Worm (Caenorhabditis elegans) whole organism, midembryonic: ENCODE data around the gene dhs-20.

Experiments used
- flt-1 ChIP-seq: fragments of 200-800 bp; sonication (Bioruptor generic); IDR thresholded peaks from 2 replicates; pipeline ENCODE4 v1.3.6; 2022; ENCODE audit warnings: missing genetic modification characterization, missing compliant biosample characterization
- klf-2 ChIP-seq: fragments of 200-800 bp; sonication (Bioruptor generic); conservative IDR thresholded peaks from 2 replicates; pipeline ENCODE4 v1.3.6; 2022; ENCODE audit warnings: missing genetic modification reagents, missing genetic modification characterization, missing compliant biosample characterization
- med-1 ChIP-seq: sonication (generic microtip); optimal IDR thresholded peaks from 2 replicates; lab custom pipeline; 2017; ENCODE audit warnings: missing genetic modification characterization, mild to moderate bottlenecking, missing compliant biosample characterization, antibody characterized with exemption, missing genetic modification reagents; ENCODE audit not compliant: insufficient read depth
- tab-1 ChIP-seq: fragments of 200-800 bp; sonication (Bioruptor generic); IDR thresholded peaks from 2 replicates; pipeline ENCODE4 v1.3.6; 2022; ENCODE audit warnings: missing genetic modification characterization, missing compliant biosample characterization

DNA sequence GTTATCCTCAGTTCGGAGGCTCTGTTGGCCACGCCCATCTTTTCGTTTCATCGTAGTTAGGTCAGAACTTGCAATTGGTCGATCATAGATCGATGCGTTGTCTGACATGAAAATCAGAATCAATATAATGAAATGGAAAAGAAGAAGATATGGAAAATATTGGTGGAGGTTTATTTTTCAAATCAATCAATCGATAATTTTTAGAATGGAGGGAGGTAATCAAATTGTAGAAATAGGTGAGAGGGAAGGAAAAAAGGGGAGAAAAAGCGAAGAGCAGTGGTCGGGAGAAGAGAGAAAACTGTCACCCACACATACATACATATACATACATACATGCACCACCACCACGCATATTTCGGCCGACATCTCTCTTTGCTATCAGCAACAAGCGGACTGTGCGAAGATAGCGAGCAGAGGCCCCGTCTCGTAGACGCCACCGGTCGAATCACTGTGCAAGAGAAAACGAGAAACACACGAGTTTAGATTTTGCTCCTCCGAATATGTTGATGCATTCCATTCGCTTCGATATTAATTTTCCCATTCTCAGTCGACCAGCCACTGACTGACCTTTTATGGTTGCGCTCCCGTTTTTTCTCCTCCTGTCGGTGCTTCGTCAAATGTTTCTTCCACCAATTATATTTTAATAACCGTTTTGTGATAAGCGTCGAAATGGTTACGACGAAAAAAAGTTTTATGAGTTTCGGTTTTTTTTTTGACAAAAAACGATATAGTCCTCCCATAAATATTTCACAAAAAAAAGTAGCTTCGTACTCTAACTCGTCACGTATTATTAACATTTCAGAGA lies 25.1 kb upstream of the dhs-20 start, which contains the start of gene F35B12.10:
- TF ChIP-seq med-1 (GFP tag; lab: Kevin White, UChicago) = no peak
- TF ChIP-seq flt-1 (GFP tag; lab: Robert Waterston, UW) = no peak
- no peak for TF ChIP-seq klf-2
- no peak for TF ChIP-seq tab-1
